Worm (Caenorhabditis elegans) whole organism, L3 larva: ENCODE data around the gene twk-33.

Experiments used
- ZK546.5 ChIP-seq: sonication (generic microtip); optimal IDR thresholded peaks from 2 replicates; lab custom pipeline; 2017; ENCODE audit warnings: missing biosample characterization, missing genetic modification characterization
- ceh-16 ChIP-seq: sonication (generic microtip); optimal IDR thresholded peaks from 2 replicates; lab custom pipeline; 2017; ENCODE audit warnings: missing biosample characterization, missing genetic modification characterization
- egl-5 ChIP-seq: fragments of 150-350 bp; optimal IDR thresholded peaks from 2 replicates; lab custom pipeline; 2017; ENCODE audit warnings: missing biosample characterization, missing genetic modification reagents, missing genetic modification characterization, inconsistent platforms
- lin-39 ChIP-seq: fragments of 150-350 bp; optimal IDR thresholded peaks from 2 replicates; lab custom pipeline; 2018; ENCODE audit warnings: missing biosample characterization, missing genetic modification reagents, missing genetic modification characterization
- lsy-12 ChIP-seq: sonication (generic microtip); optimal IDR thresholded peaks from 2 replicates; lab custom pipeline; 2016; ENCODE audit warnings: mild to moderate bottlenecking, missing genetic modification characterization, missing compliant biosample characterization
- nfya-1 ChIP-seq: sonication (generic microtip); optimal IDR thresholded peaks from 2 replicates; lab custom pipeline; 2017; ENCODE audit warnings: missing genetic modification characterization, mild to moderate bottlenecking, missing compliant biosample characterization, antibody characterized with exemption, moderate library complexity; ENCODE audit not compliant: insufficient read depth
- nhr-25 ChIP-seq: sonication (generic microtip); optimal IDR thresholded peaks from 2 replicates; lab custom pipeline; 2017; ENCODE audit warnings: missing biosample characterization, missing genetic modification characterization
- nhr-77 ChIP-seq: fragments of 150-350 bp; optimal IDR thresholded peaks from 2 replicates; lab custom pipeline; 2014; ENCODE audit warnings: missing biosample characterization, missing genetic modification characterization
- pha-4 ChIP-seq: fragments of 150-350 bp; optimal IDR thresholded peaks from 2 replicates; lab custom pipeline; 2014; ENCODE audit warnings: missing biosample characterization, missing genetic modification reagents, missing genetic modification characterization
- pqm-1 ChIP-seq: fragments of 150-350 bp; optimal IDR thresholded peaks from 2 replicates; lab custom pipeline; 2017; ENCODE audit warnings: missing biosample characterization, missing genetic modification characterization, inconsistent platforms
- snpc-4 ChIP-seq: fragments of 150-350 bp; optimal IDR thresholded peaks from 2 replicates; lab custom pipeline; 2014; ENCODE audit warnings: missing biosample characterization, missing genetic modification characterization
- unc-62 ChIP-seq: fragments of 150-350 bp; sonication (generic microtip); optimal IDR thresholded peaks from 4 replicates; lab custom pipeline; 2014; ENCODE audit warnings: missing biosample characterization, missing genetic modification reagents, missing genetic modification characterization
- ztf-11 ChIP-seq: fragments of 150-350 bp; optimal IDR thresholded peaks from 2 replicates; lab custom pipeline; 2014; ENCODE audit warnings: missing biosample characterization, missing genetic modification characterization

DNA sequence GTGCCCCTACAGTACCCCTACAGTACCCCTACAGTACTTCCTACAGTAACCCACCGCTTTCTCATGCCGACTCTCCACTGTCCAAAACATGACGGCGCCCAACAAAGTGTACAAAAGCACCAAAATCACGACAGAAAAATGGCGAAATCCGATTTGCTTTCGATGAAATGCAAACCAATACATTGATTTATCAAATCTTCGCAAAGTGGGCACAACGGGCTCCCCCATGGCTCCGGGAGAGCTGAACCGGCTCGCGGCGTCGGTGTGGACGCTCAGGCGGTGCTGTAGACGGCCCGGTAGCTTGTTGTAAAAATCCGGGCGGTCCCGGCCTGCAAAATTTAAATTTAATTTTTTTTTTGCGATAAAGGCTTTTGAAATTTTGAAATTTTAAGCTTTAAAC lies 1.8 kb downstream of the twk-33 start:
- TF ChIP-seq snpc-4 (tag; lab: Kevin White, UChicago) = no peak
- TF ChIP-seq pha-4 (tag; lab: Kevin White, UChicago) = no peak
- TF ChIP-seq nfya-1 (tag; lab: Kevin White, UChicago) = no peak
- no peak for TF ChIP-seq nhr-77 (tag; lab: Kevin White, UChicago)
- no peak for TF ChIP-seq ztf-11
- no peak for TF ChIP-seq unc-62 (GFP tag; lab: Kevin White, UChicago)
- no peak for TF ChIP-seq lin-39 (tag; lab: Kevin White, UChicago)
- no peak for TF ChIP-seq egl-5 (tag; lab: Kevin White, UChicago)
- no peak for TF ChIP-seq ZK546.5 (tag; lab: Kevin White, UChicago)
- TF ChIP-seq lsy-12 (tag; lab: Kevin White, UChicago) = no peak
- TF ChIP-seq ceh-16 (tag; lab: Kevin White, UChicago) = no peak
- no peak for TF ChIP-seq pqm-1 (tag; lab: Kevin White, UChicago)
- TF ChIP-seq nhr-25 (tag; lab: Kevin White, UChicago) = no peak
